Worm (Caenorhabditis elegans) whole organism, midembryonic: ENCODE results near the gene ZK1058.9.

Source experiments
- flt-1 ChIP-seq: fragments of 200-800 bp; sonication (Bioruptor generic); IDR thresholded peaks from 2 replicates; pipeline ENCODE4 v1.3.6; 2022; ENCODE audit warnings: missing genetic modification characterization, missing compliant biosample characterization
- klf-2 ChIP-seq: fragments of 200-800 bp; sonication (Bioruptor generic); conservative IDR thresholded peaks from 2 replicates; pipeline ENCODE4 v1.3.6; 2022; ENCODE audit warnings: missing genetic modification reagents, missing genetic modification characterization, missing compliant biosample characterization
- ref-1 ChIP-seq: fragments of 200-800 bp; sonication (Bioruptor generic); conservative IDR thresholded peaks from 2 replicates; pipeline ENCODE4 v1.3.6; 2022; ENCODE audit warnings: missing genetic modification reagents, missing genetic modification characterization, missing compliant biosample characterization
- tab-1 ChIP-seq: fragments of 200-800 bp; sonication (Bioruptor generic); IDR thresholded peaks from 2 replicates; pipeline ENCODE4 v1.3.6; 2022; ENCODE audit warnings: missing genetic modification characterization, missing compliant biosample characterization
- ztf-29 ChIP-seq: fragments of 200-800 bp; sonication (Bioruptor generic); IDR thresholded peaks from 2 replicates; pipeline ENCODE4 v1.3.6; 2022; ENCODE audit warnings: missing genetic modification reagents, missing genetic modification characterization, missing compliant biosample characterization

DNA sequence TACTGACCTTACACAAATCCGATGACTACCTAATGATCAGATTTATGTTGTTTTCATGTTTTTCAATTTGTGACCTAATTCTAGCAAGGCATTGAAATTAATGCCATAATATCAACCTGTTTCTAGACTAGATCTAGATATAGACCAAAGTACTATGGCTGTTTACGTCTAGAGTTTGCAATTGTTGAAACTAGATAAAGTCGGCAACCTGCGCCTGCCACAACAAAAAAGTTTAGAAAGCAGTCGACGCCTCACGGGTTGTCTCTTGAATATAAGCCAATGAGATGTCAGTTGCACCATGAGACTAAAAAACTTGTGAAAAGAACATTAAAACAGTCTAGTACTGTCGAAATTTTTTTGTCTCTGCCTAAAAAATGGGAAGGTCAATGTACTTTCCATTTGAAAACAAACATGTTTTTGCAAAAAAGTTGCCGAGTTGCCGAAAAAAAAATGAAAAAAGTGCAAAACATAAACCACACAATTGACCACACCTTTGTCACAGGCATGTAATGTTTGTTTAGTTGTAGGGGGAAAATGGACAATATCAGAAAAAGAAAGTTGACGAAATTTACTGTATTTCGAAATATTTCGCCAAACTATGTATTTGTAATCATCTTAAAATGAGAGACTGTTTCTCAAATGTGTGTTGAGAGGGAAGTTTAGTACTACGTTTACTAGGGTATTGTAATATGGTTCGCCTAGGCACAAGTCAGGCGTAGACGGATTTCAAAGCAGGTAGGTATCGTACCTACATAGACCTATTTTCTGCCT lies 46.8 kb downstream of the ZK1058.9 start:
- TF ChIP-seq tab-1 (GFP tag; lab: Robert Waterston, UW) (no peak), ref-1 (GFP tag; lab: Robert Waterston, UW) (no peak), flt-1 (no peak), ztf-29 (GFP tag; lab: Robert Waterston, UW) (no peak), klf-2 (GFP tag; lab: Robert Waterston, UW) (no peak)
